Worm (Caenorhabditis elegans): ENCODE measurements around the gene F26F2.8.

The F26F2.8 gene

DNA sequence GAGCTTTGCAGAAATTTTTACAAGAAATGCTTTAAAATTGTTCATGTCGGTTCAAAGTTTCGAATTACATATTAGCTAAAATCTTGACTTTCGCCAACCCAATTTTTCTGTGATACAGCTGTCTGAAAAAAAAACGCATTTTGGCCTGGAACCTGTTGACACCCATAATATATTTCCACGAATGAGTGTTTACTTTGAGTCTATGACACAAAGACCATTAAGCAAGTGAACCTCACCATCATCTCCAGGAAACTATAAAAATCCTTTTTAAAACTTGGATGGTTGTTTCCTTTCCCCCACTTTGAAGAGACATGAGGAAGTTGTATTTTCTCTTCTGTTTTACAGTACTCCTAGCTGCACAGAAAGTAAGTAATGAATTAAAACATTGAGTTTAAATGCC is 5.0 kb upstream of the F26F2.8 start, which contains the start of gene clec-263:
Gene clec-263, plus strand, starts transcription at position 301 of the 400 bp plus-strand sequence.
- TF ChIP-seq lin-15B (tag; optimal IDR thresholded peaks at IDR 0.05) (no peak), ceh-9 (tag; optimal IDR thresholded peaks at IDR 0.05) (no peak), unc-62 (GFP tag; optimal IDR thresholded peaks at IDR 0.05) (no peak), elt-3 (tag; optimal IDR thresholded peaks at IDR 0.05) (no peak), lsy-12 (tag; optimal IDR thresholded peaks at IDR 0.05) (no peak), nhr-43 (tag; optimal IDR thresholded peaks at IDR 0.05; ENCODE audit: poor library complexity, severe bottlenecking) (no peak), fos-1 (tag; optimal IDR thresholded peaks at IDR 0.05) (no peak), mdl-1 (tag; optimal IDR thresholded peaks at IDR 0.05) (no peak), eor-1 (tag; optimal IDR thresholded peaks at IDR 0.05) (no peak), skn-1 (tag; optimal IDR thresholded peaks at IDR 0.05) (no peak), hmg-11 (tag; optimal IDR thresholded peaks at IDR 0.05) (no peak), mml-1 (tag; optimal IDR thresholded peaks at IDR 0.05) (no peak), ztf-4 (tag; optimal IDR thresholded peaks at IDR 0.05) (no peak), daf-12 (tag; optimal IDR thresholded peaks at IDR 0.05) (no peak), egl-5 (tag; optimal IDR thresholded peaks at IDR 0.05) (no peak)

DNA sequence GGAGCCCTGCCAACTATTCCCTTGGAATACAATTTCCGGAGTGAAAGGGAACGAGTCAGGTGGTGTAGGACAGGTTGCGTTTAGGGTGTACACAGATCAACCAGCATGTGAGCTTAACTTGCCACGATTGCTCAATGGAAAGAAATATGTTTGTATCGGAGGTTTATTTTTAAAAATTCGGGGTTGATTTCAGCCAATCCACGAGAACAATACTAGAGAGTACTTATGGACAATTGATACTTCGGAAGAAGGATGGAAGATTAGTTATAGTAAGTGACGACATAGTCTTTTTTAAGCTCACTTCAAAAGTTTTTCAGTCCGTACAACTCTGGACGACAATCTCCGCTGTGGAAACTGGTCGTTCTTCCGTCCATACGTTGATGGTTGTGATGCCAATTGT is 4.5 kb upstream of the F26F2.8 start:
- TF ChIP-seq sea-2 (GFP tag; optimal IDR thresholded peaks at IDR 0.05), result no peak
- TF ChIP-seq ama-1 (optimal IDR thresholded peaks at IDR 0.05), result no peak
- TF ChIP-seq fos-1 (tag; optimal IDR thresholded peaks at IDR 0.05), result no peak
- TF ChIP-seq mml-1 (tag; optimal IDR thresholded peaks at IDR 0.05), result no peak
- no peak for TF ChIP-seq egl-27 (tag; optimal IDR thresholded peaks at IDR 0.05)
- no peak for TF ChIP-seq nhr-76 (tag; optimal IDR thresholded peaks at IDR 0.05)
- TF ChIP-seq lsy-12 (tag; optimal IDR thresholded peaks at IDR 0.05), result no peak
- TF ChIP-seq skn-1 (tag; optimal IDR thresholded peaks at IDR 0.05), result no peak
- TF ChIP-seq lin-39 (tag; optimal IDR thresholded peaks at IDR 0.05), result no peak
- no peak for TF ChIP-seq ztf-4 (tag; optimal IDR thresholded peaks at IDR 0.05)

DNA sequence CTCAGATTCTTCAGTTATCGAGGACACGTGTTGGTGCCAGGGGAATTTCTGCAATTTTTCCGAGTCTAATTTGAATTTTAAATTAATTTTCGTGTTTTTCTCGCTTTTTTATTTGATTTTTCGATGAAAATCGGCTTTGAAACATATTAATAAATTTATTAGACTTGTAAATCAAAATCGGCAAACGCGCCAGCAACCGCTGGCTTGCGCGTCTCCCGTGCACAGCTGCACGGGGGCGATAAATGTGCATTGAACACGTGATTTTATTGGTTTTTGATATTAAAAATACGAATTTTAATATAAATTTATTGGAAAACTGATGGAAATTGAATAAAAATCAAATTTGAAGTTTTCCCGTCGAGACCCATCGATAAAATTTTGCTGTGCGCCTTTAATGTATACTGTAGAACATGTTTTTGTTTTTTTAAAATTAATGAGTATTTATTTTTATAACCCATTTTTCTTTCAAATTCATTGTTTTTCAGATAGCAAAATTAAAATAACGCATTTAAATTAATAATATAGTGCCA is 1.2 kb downstream of the F26F2.8 start, which contains the start of gene F26F2.7:
Gene F26F2.7, plus strand, starts transcription at position 480 of the 530 bp plus-strand sequence.
- TF ChIP-seq snpc-4 (tag; optimal IDR thresholded peaks at IDR 0.05) (peak; percentile 90), aly-2 (tag; optimal IDR thresholded peaks at IDR 0.05) (no peak), elt-2 (tag; optimal IDR thresholded peaks at IDR 0.05) (peak; percentile 80), tbx-2 (tag; optimal IDR thresholded peaks at IDR 0.05) (peak; percentile 65), zag-1 (tag; optimal IDR thresholded peaks at IDR 0.05) (no peak), egl-27 (tag; optimal IDR thresholded peaks at IDR 0.05) (peak; percentile 35), ceh-82 (tag; optimal IDR thresholded peaks at IDR 0.05) (no peak), fos-1 (tag; optimal IDR thresholded peaks at IDR 0.05) (no peak), hmg-11 (tag; optimal IDR thresholded peaks at IDR 0.05) (peak; percentile 83), ztf-4 (tag; optimal IDR thresholded peaks at IDR 0.05) (no peak), eor-1 (tag; optimal IDR thresholded peaks at IDR 0.05) (no peak), nhr-67 (tag; optimal IDR thresholded peaks at IDR 0.05) (no peak), lin-39 (tag; optimal IDR thresholded peaks at IDR 0.05) (peak; percentile 27), jun-1 (tag; optimal IDR thresholded peaks at IDR 0.05) (peak; percentile 72), ztf-11 (tag; optimal IDR thresholded peaks at IDR 0.05) (no peak), mml-1 (tag; optimal IDR thresholded peaks at IDR 0.05) (no peak), nfya-1 (tag; optimal IDR thresholded peaks at IDR 0.05; ENCODE audit: insufficient read depth) (peak; percentile 82), egl-5 (tag; optimal IDR thresholded peaks at IDR 0.05) (peak; percentile 71), lin-15B (tag; optimal IDR thresholded peaks at IDR 0.05) (peak; percentile 56), ceh-16 (tag; optimal IDR thresholded peaks at IDR 0.05) (no peak), elt-3 (tag; optimal IDR thresholded peaks at IDR 0.05) (no peak), unc-39 (tag; optimal IDR thresholded peaks at IDR 0.05) (no peak), nhr-237 (tag; optimal IDR thresholded peaks at IDR 0.05) (no peak), ZK546.5 (tag; optimal IDR thresholded peaks at IDR 0.05) (no peak), nhr-12 (tag; optimal IDR thresholded peaks at IDR 0.05) (no peak), nhr-28 (tag; optimal IDR thresholded peaks at IDR 0.05) (no peak), sea-2 (GFP tag; optimal IDR thresholded peaks at IDR 0.05) (no peak), nhr-23 (tag; optimal IDR thresholded peaks at IDR 0.05) (peak; percentile 50), mdl-1 (tag; optimal IDR thresholded peaks at IDR 0.05) (peak; percentile 17), ceh-9 (tag; optimal IDR thresholded peaks at IDR 0.05) (no peak), lsy-12 (tag; optimal IDR thresholded peaks at IDR 0.05) (peak; percentile 51), nhr-43 (tag; optimal IDR thresholded peaks at IDR 0.05; ENCODE audit: poor library complexity, severe bottlenecking) (peak; percentile 54), pqm-1 (tag; optimal IDR thresholded peaks at IDR 0.05) (peak; percentile 10), daf-12 (tag; optimal IDR thresholded peaks at IDR 0.05) (no peak), nhr-77 (tag; optimal IDR thresholded peaks at IDR 0.05) (no peak), nhr-11 (tag; optimal IDR thresholded peaks at IDR 0.05) (no peak), ama-1 (optimal IDR thresholded peaks at IDR 0.05) (no peak), nhr-25 (tag; optimal IDR thresholded peaks at IDR 0.05) (no peak), pha-4 (tag; optimal IDR thresholded peaks at IDR 0.05) (peak; percentile 83), elt-1 (tag; optimal IDR thresholded peaks at IDR 0.05) (no peak), nhr-76 (tag; optimal IDR thresholded peaks at IDR 0.05) (no peak), R02D3.7 (tag; optimal IDR thresholded peaks at IDR 0.05) (peak; percentile 50), fkh-10 (GFP tag; optimal IDR thresholded peaks at IDR 0.05) (peak; percentile 34), ceh-28 (tag; optimal IDR thresholded peaks at IDR 0.05) (peak; percentile 60), unc-62 (GFP tag; optimal IDR thresholded peaks at IDR 0.05) (no peak)

All from whole organism, L3 larva.